Worm (Caenorhabditis elegans) whole organism, L1 larva: ENCODE results near the gene cdgs-1.

Source experiments
- ceh-82 ChIP-seq, 3 experiments: fragments of 150-350 bp in 1 of 3; sonication (generic microtip) in 2 of 3; optimal IDR thresholded peaks; 2 replicates each; lab custom pipeline; 2014 to 2017; ENCODE audit warnings: missing biosample characterization in 3 of 3, missing genetic modification characterization in 3 of 3
- ceh-88 ChIP-seq: fragments of 200-800 bp; sonication (Bioruptor generic); IDR thresholded peaks from 2 replicates; pipeline ENCODE4 v1.3.6; 2022; ENCODE audit warnings: missing genetic modification characterization, missing compliant biosample characterization
- ceh-90 ChIP-seq: sonication (generic microtip); optimal IDR thresholded peaks from 2 replicates; lab custom pipeline; 2016; ENCODE audit warnings: missing genetic modification characterization, missing compliant biosample characterization
- ces-1 ChIP-seq: fragments of 150-350 bp; optimal IDR thresholded peaks from 2 replicates; lab custom pipeline; 2014; ENCODE audit warnings: missing biosample characterization, missing genetic modification reagents, missing genetic modification characterization
- dsc-1 ChIP-seq: sonication (generic microtip); optimal IDR thresholded peaks from 2 replicates; lab custom pipeline; 2016; ENCODE audit warnings: mild to moderate bottlenecking, missing genetic modification characterization, missing compliant biosample characterization
- efl-1 ChIP-seq, 4 experiments: fragments of 150-350 bp; optimal IDR thresholded peaks in 3 of 4; peaks in 1 of 4; 1 replicate in 1 of 4; 2 replicates in 3 of 4; lab custom pipeline; 2014; ENCODE audit warnings: missing biosample characterization in 2 of 4, missing genetic modification characterization in 2 of 4, missing genetic modification reagents in 2 of 4
- egl-13 ChIP-seq: sonication (generic microtip); optimal IDR thresholded peaks from 2 replicates; lab custom pipeline; 2016; ENCODE audit warnings: missing genotype, missing genetic modification reagents, missing genetic modification characterization, missing compliant biosample characterization
- egl-27 ChIP-seq, 2 experiments: fragments of 150-350 bp in 1 of 2; sonication (generic microtip); optimal IDR thresholded peaks; 3 replicates each; lab custom pipeline; 2017 to 2018; ENCODE audit warnings: missing biosample characterization in 2 of 2, missing genetic modification characterization in 2 of 2, missing genetic modification reagents in 2 of 2
- elt-2 ChIP-seq: sonication (generic microtip); optimal IDR thresholded peaks from 2 replicates; lab custom pipeline; 2016; ENCODE audit warnings: missing genetic modification characterization, mild to moderate bottlenecking, inconsistent platforms, missing compliant biosample characterization, missing genetic modification reagents
- elt-3 ChIP-seq, 6 experiments: fragments of 150-350 bp in 1 of 6; sonication (generic microtip); optimal IDR thresholded peaks; 2 replicates each; lab custom pipeline; 2017 to 2018; ENCODE audit warnings: missing biosample characterization in 6 of 6, missing genetic modification characterization in 6 of 6, inconsistent platforms in 1 of 6
- fkh-4 ChIP-seq: sonication (generic microtip); optimal IDR thresholded peaks from 2 replicates; lab custom pipeline; 2016; ENCODE audit warnings: missing compliant biosample characterization, missing genetic modification characterization, borderline replicate concordance
- fkh-8 ChIP-seq: sonication (generic microtip); optimal IDR thresholded peaks from 2 replicates; lab custom pipeline; 2016; ENCODE audit warnings: mild to moderate bottlenecking, missing genetic modification characterization, missing compliant biosample characterization
- fos-1 ChIP-seq: fragments of 150-350 bp; optimal IDR thresholded peaks from 2 replicates; lab custom pipeline; 2014; ENCODE audit warnings: missing biosample characterization, missing genetic modification characterization
- hlh-17 ChIP-seq: fragments of 200-800 bp; sonication (Bioruptor generic); optimal IDR thresholded peaks from 2 replicates; lab custom pipeline; 2018; ENCODE audit warnings: missing genetic modification characterization, mild to moderate bottlenecking, missing compliant biosample characterization, moderate library complexity, borderline replicate concordance
- irx-1 ChIP-seq: sonication (generic microtip); optimal IDR thresholded peaks from 2 replicates; lab custom pipeline; 2016; ENCODE audit warnings: missing genetic modification characterization, missing compliant biosample characterization
- jun-1 ChIP-seq: fragments of 150-350 bp; optimal IDR thresholded peaks from 2 replicates; lab custom pipeline; 2014; ENCODE audit warnings: missing biosample characterization, missing genetic modification reagents, missing genetic modification characterization
- lin-14 ChIP-seq: fragments of 200-800 bp; sonication (Bioruptor generic); optimal IDR thresholded peaks from 2 replicates; lab custom pipeline; 2018; ENCODE audit warnings: mild to moderate bottlenecking, missing genetic modification characterization, moderate library complexity, missing compliant biosample characterization
- lin-15B ChIP-seq: fragments of 150-350 bp; sonication (generic microtip); optimal IDR thresholded peaks from 3 replicates; lab custom pipeline; 2014; ENCODE audit warnings: missing biosample characterization, missing genetic modification characterization
- lin-35 ChIP-seq, 2 experiments: fragments of 150-350 bp; optimal IDR thresholded peaks; 2 replicates each; lab custom pipeline; 2014; ENCODE audit warnings: missing biosample characterization in 2 of 2, missing genetic modification characterization in 2 of 2, missing genetic modification reagents in 2 of 2
- lin-39 ChIP-seq: fragments of 150-350 bp; optimal IDR thresholded peaks from 2 replicates; lab custom pipeline; 2014; ENCODE audit warnings: missing biosample characterization, missing genetic modification reagents, missing genetic modification characterization
- lir-3 ChIP-seq: sonication (generic microtip); optimal IDR thresholded peaks from 2 replicates; lab custom pipeline; 2016; ENCODE audit warnings: mild to moderate bottlenecking, missing genetic modification characterization, moderate library complexity, missing compliant biosample characterization; ENCODE audit not compliant: poor library complexity
- lsy-2 ChIP-seq, 2 experiments: fragments of 150-350 bp; optimal IDR thresholded peaks; 2 replicates each; lab custom pipeline; 2014; ENCODE audit warnings: missing biosample characterization in 2 of 2, missing genetic modification characterization in 2 of 2
- mab-9 ChIP-seq: fragments of 200-800 bp; sonication (Bioruptor generic); IDR thresholded peaks from 2 replicates; pipeline ENCODE4 v1.3.6; 2022; ENCODE audit warnings: missing genetic modification reagents, missing genetic modification characterization, missing compliant biosample characterization
- mdl-1 ChIP-seq, 2 experiments: fragments of 150-350 bp; optimal IDR thresholded peaks; 2 replicates each; lab custom pipeline; 2014 to 2017; ENCODE audit warnings: missing biosample characterization in 2 of 2, missing genetic modification characterization in 2 of 2, inconsistent platforms in 1 of 2
- mep-1 ChIP-seq: fragments of 150-350 bp; optimal IDR thresholded peaks from 2 replicates; lab custom pipeline; 2014; ENCODE audit warnings: missing biosample characterization, missing genetic modification characterization
- nhr-11 ChIP-seq: fragments of 150-350 bp; optimal IDR thresholded peaks from 2 replicates; lab custom pipeline; 2014; ENCODE audit warnings: missing biosample characterization, missing genetic modification characterization
- nhr-20 ChIP-seq: sonication (generic microtip); optimal IDR thresholded peaks from 2 replicates; lab custom pipeline; 2016; ENCODE audit warnings: mild to moderate bottlenecking, missing genetic modification characterization, missing compliant biosample characterization
- nhr-71 ChIP-seq: sonication (generic microtip); optimal IDR thresholded peaks from 2 replicates; lab custom pipeline; 2016; ENCODE audit warnings: mild to moderate bottlenecking, missing genetic modification characterization, moderate library complexity, missing compliant biosample characterization
- nhr-84 ChIP-seq: sonication (generic microtip); optimal IDR thresholded peaks from 2 replicates; lab custom pipeline; 2017; ENCODE audit warnings: missing biosample characterization, missing genetic modification characterization
- nhr-85 ChIP-seq: sonication (generic microtip); peaks from one replicate; lab custom pipeline; 2016; ENCODE audit warnings: missing genetic modification characterization, inconsistent platforms, missing compliant biosample characterization
- nhr-90 ChIP-seq: sonication (generic microtip); optimal IDR thresholded peaks from 2 replicates; lab custom pipeline; 2016; ENCODE audit warnings: mild to moderate bottlenecking, missing genetic modification characterization, missing compliant biosample characterization; ENCODE audit not compliant: poor library complexity
- pax-3 ChIP-seq: fragments of 200-800 bp; sonication (Bioruptor generic); optimal IDR thresholded peaks from 2 replicates; lab custom pipeline; 2018; ENCODE audit warnings: mild to moderate bottlenecking, missing genetic modification characterization, moderate library complexity, missing compliant biosample characterization
- pqm-1 ChIP-seq: sonication (generic microtip); optimal IDR thresholded peaks from 3 replicates; lab custom pipeline; 2017; ENCODE audit warnings: missing biosample characterization, missing genetic modification characterization
- snu-23 ChIP-seq: sonication (generic microtip); optimal IDR thresholded peaks from 2 replicates; lab custom pipeline; 2016; ENCODE audit warnings: missing genetic modification characterization, missing compliant biosample characterization
- sptf-1 ChIP-seq: fragments of 150-350 bp; optimal IDR thresholded peaks from 2 replicates; lab custom pipeline; 2014; ENCODE audit warnings: missing biosample characterization, missing genetic modification characterization
- unc-130 ChIP-seq: fragments of 150-350 bp; optimal IDR thresholded peaks from 2 replicates; lab custom pipeline; 2017; ENCODE audit warnings: missing biosample characterization, missing genetic modification characterization, inconsistent platforms
- unc-62 ChIP-seq: fragments of 150-350 bp; optimal IDR thresholded peaks from 2 replicates; lab custom pipeline; 2014; ENCODE audit warnings: missing biosample characterization, missing genetic modification reagents, missing genetic modification characterization
- unc-86 ChIP-seq: sonication (generic microtip); optimal IDR thresholded peaks from 2 replicates; lab custom pipeline; 2016; ENCODE audit warnings: missing genetic modification characterization, missing compliant biosample characterization
- vab-15 ChIP-seq: sonication (generic microtip); optimal IDR thresholded peaks from 2 replicates; lab custom pipeline; 2017; ENCODE audit warnings: missing genotype, mild to moderate bottlenecking, missing genetic modification characterization, missing compliant biosample characterization
- zip-4 ChIP-seq: fragments of 200-800 bp; sonication (Bioruptor generic); optimal IDR thresholded peaks from 2 replicates; lab custom pipeline; 2018; ENCODE audit warnings: mild to moderate bottlenecking, missing genetic modification characterization, moderate library complexity, missing compliant biosample characterization
- ztf-11 ChIP-seq, 2 experiments: sonication (generic microtip); optimal IDR thresholded peaks; 2 replicates each; lab custom pipeline; 2016 to 2017; ENCODE audit warnings: missing genetic modification characterization in 2 of 2, missing biosample characterization in 1 of 2, missing compliant biosample characterization in 1 of 2

cdgs-1 gene

DNA sequence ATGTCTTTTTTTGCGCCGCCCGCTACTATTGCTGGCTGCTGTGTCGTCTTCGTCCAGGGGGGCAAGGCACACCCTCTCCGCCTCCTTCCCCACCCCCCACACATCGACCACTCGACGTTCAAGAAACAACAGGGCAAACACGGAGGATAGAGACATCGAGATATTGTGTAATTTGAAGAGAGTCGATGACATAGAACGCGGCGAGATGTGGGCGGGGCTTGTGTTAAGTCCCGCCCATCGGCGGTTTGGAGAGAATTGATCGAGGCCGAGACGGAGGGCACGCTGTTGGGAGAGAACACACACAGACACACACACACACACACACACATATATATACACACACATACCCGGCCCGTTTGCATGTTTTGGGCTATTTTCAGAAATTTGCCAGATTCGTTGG, 30.1 kb upstream of the cdgs-1 start (continued):
- peak; percentile 78 for TF ChIP-seq nhr-20 (tag; lab: Kevin White, UChicago)
- TF ChIP-seq ceh-90 (tag; lab: Kevin White, UChicago), result no peak
- TF ChIP-seq egl-27 (tag; optimal IDR thresholded peaks at IDR 0.05; lab: Kevin White, UChicago), result peak in 1 of 2 experiments; percentile 18
- peak; percentile 66 for TF ChIP-seq egl-13 (tag; lab: Kevin White, UChicago)
- TF ChIP-seq elt-3 (tag; optimal IDR thresholded peaks at IDR 0.05; lab: Kevin White, UChicago), result peak in 3 of 6 experiments; percentile 22 to 31 (median 31)
- TF ChIP-seq ceh-88 (GFP tag; lab: Robert Waterston, UW), result no peak

DNA sequence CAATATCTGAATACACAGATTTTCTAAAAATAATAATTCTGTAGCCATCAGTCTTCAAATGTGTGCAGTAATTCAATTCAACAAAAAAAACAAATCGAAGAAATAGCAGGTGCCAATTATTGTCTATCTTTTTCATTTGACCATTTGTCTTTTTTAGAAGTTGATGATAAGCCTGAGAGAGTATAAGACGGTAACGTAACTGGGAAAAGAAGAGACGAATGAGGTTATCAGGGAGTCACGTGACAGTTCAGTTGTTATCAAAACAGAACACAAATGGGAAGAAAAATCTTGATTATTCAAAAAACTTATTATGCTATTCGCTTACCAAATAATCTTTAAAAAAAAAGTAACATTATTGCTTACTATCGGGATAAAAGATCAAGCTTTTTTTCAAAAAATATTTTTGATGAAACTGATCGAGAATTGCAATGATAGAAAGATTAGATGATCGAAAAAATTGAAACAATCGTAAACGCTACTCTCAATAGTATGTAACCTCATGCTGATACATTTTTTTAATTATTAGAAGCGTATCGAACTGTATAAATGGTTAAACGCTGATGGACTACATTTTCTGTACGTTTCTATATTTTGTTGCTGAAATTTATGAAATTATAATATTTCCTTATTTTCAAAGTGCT, 28.9 kb upstream of the cdgs-1 start:
- no peak for TF ChIP-seq mdl-1 (tag; optimal IDR thresholded peaks at IDR 0.05; lab: Kevin White, UChicago)
- TF ChIP-seq elt-2, result peak; percentile 86
- TF ChIP-seq elt-3 (tag; optimal IDR thresholded peaks at IDR 0.05; lab: Kevin White, UChicago), result peak in 2 of 6 experiments; percentile 23 to 40
- TF ChIP-seq nhr-20 (tag; lab: Kevin White, UChicago), result peak; percentile 15
- no peak for TF ChIP-seq unc-130
- TF ChIP-seq efl-1 (optimal IDR thresholded peaks at IDR 0.05; lab: Kevin White, UChicago), result no peak
- peak in 1 of 2 experiments; percentile 1 for TF ChIP-seq efl-1 (GFP tag; optimal IDR thresholded peaks at IDR 0.05 in 1 of 2; lab: Kevin White, UChicago)
- TF ChIP-seq lin-14, result peak; percentile 36
- TF ChIP-seq lin-35 (GFP tag; optimal IDR thresholded peaks at IDR 0.05; lab: Kevin White, UChicago), result peak in 1 of 2 experiments; percentile 42
- peak; percentile 55 for TF ChIP-seq nhr-85 (tag; lab: Kevin White, UChicago)
- TF ChIP-seq nhr-71 (tag; lab: Kevin White, UChicago), result peak; percentile 27
- TF ChIP-seq fkh-4 (tag; lab: Kevin White, UChicago), result no peak
- peak; percentile 20 for TF ChIP-seq snu-23 (GFP tag; lab: Kevin White, UChicago)

DNA sequence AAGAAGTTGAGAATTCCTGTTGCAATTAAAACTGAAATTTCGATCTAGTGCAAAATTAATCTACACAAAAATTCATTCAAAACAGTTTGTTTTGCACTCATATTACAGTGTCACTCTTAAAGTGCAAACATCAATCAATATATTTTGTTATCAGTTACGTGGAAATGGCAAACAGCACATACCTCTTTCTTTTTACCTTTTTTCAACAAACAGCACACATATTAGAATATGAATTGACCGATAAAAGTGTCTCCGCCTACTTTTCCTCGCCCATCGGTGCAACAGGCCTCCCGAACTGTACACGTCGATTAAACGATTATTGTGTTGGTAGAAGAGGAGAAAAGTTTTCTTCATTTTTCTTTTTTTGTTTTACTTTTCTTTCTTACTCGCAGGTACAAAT, 25.7 kb upstream of the cdgs-1 start:
- TF ChIP-seq egl-27 (tag; optimal IDR thresholded peaks at IDR 0.05; lab: Kevin White, UChicago) (no peak), elt-2 (peak; percentile 80), efl-1 (optimal IDR thresholded peaks at IDR 0.05; lab: Kevin White, UChicago) (no peak), efl-1 (GFP tag; optimal IDR thresholded peaks at IDR 0.05 in 1 of 2; lab: Kevin White, UChicago) (peak in 1 of 2 experiments; percentile 82), lin-35 (GFP tag; optimal IDR thresholded peaks at IDR 0.05; lab: Kevin White, UChicago) (peak in 1 of 2 experiments; percentile 47), lin-14 (peak; percentile 7)

DNA sequence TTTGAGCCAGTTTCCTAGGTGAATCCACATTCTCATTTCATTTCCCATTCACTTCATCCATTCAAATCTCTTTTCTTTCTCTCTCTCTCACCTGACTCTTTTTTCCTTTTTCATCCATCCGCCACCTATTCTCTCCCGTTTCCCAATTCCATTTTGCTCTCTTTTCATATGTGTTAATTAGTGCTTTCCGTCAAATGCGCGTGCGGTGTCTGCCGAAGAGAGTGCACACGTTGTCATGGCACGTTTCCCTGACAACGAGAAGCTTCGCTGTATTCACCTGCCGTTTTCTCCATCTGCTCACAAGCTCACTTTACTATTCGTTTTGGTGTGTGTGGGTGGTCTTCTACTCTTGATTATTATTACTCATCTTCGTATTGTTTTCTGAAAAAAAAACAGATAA, 24.4 kb upstream of the cdgs-1 start:
- TF ChIP-seq vab-15 (no peak), jun-1 (tag; lab: Kevin White, UChicago) (no peak), nhr-90 (no peak), nhr-20 (tag; lab: Kevin White, UChicago) (peak; percentile 10), dsc-1 (peak; percentile 73), lir-3 (tag; lab: Kevin White, UChicago) (no peak), nhr-84 (no peak), lin-15B (tag; lab: Kevin White, UChicago) (no peak), unc-62 (GFP tag; lab: Kevin White, UChicago) (no peak), irx-1 (tag; lab: Kevin White, UChicago) (no peak), lin-14 (peak; percentile 33), ztf-11 (tag; optimal IDR thresholded peaks at IDR 0.05; lab: Kevin White, UChicago) (no peak), pqm-1 (tag; lab: Kevin White, UChicago) (no peak), nhr-85 (tag; lab: Kevin White, UChicago) (no peak), ceh-82 (tag; optimal IDR thresholded peaks at IDR 0.05; lab: Kevin White, UChicago) (no peak), lin-39 (tag; lab: Kevin White, UChicago) (no peak), ces-1 (GFP tag; lab: Kevin White, UChicago) (no peak), unc-86 (peak; percentile 19), hlh-17 (GFP tag; lab: Kevin White, UChicago) (no peak), elt-3 (tag; optimal IDR thresholded peaks at IDR 0.05; lab: Kevin White, UChicago) (no peak), mab-9 (GFP tag; lab: Robert Waterston, UW) (no peak), efl-1 (optimal IDR thresholded peaks at IDR 0.05; lab: Kevin White, UChicago) (no peak), efl-1 (GFP tag; optimal IDR thresholded peaks at IDR 0.05 in 1 of 2; lab: Kevin White, UChicago) (peak in 1 of 2 experiments; percentile 82), sptf-1 (tag; lab: Kevin White, UChicago) (no peak), pax-3 (no peak), mep-1 (tag; lab: Kevin White, UChicago) (no peak), egl-13 (tag; lab: Kevin White, UChicago) (peak; percentile 20), zip-4 (GFP tag; lab: Kevin White, UChicago) (no peak), fos-1 (no peak), fkh-8 (peak; percentile 92), lsy-2 (tag; optimal IDR thresholded peaks at IDR 0.05; lab: Kevin White, UChicago) (peak in 1 of 2 experiments; percentile 4), nhr-71 (tag; lab: Kevin White, UChicago) (peak; percentile 34), nhr-11 (tag; lab: Kevin White, UChicago) (no peak)
